Worm (Caenorhabditis elegans): ENCODE results near the gene pgap-3.

DNA sequence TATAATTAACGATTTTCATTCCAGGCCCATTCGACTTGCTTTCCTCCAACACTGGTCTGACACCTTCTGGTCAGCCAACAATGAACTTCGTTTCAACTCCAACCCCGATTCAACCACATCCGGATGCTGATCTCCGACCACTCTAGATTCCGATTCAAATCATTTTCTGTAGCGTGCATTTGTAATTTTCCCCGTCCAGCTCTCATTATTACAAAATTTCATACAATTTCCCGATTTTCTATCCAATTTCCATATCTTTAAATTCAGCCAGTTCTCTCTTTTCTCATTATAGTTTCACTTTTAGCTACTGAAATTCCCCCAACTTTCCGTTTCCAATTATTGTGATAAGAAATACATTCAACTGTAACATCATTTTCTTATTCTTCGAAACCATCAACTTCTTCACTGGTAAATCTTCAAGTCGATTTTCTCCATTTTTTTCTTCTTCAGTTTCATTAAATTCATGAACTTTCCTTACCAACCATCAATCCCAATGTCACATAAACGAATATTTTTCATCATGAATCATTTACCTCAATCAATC lies 32.1 kb downstream of the pgap-3 start:
- TF ChIP-seq unc-62 (GFP tag; optimal IDR thresholded peaks at IDR 0.05) = no peak
- no peak for TF ChIP-seq F37B4.10 (GFP tag; IDR thresholded peaks at IDR 0.05)
- TF ChIP-seq sdz-38 (tag; optimal IDR thresholded peaks at IDR 0.05) = no peak
- no peak for TF ChIP-seq F57C9.4 (tag; optimal IDR thresholded peaks at IDR 0.05)
- no peak for TF ChIP-seq F52B5.7 (tag; optimal IDR thresholded peaks at IDR 0.05)
- TF ChIP-seq pha-4 (tag; optimal IDR thresholded peaks at IDR 0.05) = no peak

Data from whole organism, young adult.